Fruit fly (Drosophila melanogaster): Measurements from ENCODE around the gene fzr.

Gene fzr

dm6 chrX:4675054-4675453 lies 4.3 kb downstream of the fzr start:
- peak; percentile 72 for TF ChIP-seq kay (GFP tag; ENCODE audit: borderline replicate concordance)
- peak; percentile 7 for TF ChIP-seq pad (GFP tag; optimal IDR thresholded peaks at IDR 0.05)
- TF ChIP-seq CG11617 (GFP tag; optimal IDR thresholded peaks at IDR 0.05) = no peak
- peak; percentile 99 for TF ChIP-seq tj (GFP tag; optimal IDR thresholded peaks at IDR 0.05)

- TF ChIP-seq CG33017 (tag; optimal IDR thresholded peaks at IDR 0.05) = no peak
- no peak for TF ChIP-seq cic (GFP tag; optimal IDR thresholded peaks at IDR 0.05)
- no peak for TF ChIP-seq CG11617 (GFP tag; optimal IDR thresholded peaks at IDR 0.05)
- TF ChIP-seq pad (GFP tag; optimal IDR thresholded peaks at IDR 0.05) = no peak
- TF ChIP-seq kay (GFP tag; ENCODE audit: borderline replicate concordance) = no peak
- TF ChIP-seq CG7045 (GFP tag; optimal IDR thresholded peaks at IDR 0.05) = no peak
- no peak for TF ChIP-seq CG12768 (GFP tag; optimal IDR thresholded peaks at IDR 0.05)
- no peak for TF ChIP-seq Hr96 (GFP tag; optimal IDR thresholded peaks at IDR 0.05)
Measured at dm6 chrX:4671194-4671626, 8.1 kb downstream of the fzr start.

- TF ChIP-seq pad (GFP tag; optimal IDR thresholded peaks at IDR 0.05) (no peak), kay (GFP tag; ENCODE audit: borderline replicate concordance) (no peak), cic (GFP tag; optimal IDR thresholded peaks at IDR 0.05) (no peak), tj (GFP tag; optimal IDR thresholded peaks at IDR 0.05) (no peak), CG1620 (GFP tag; optimal IDR thresholded peaks at IDR 0.05) (no peak), Crg-1 (GFP tag; optimal IDR thresholded peaks at IDR 0.05) (no peak), Mnt (GFP tag; optimal IDR thresholded peaks at IDR 0.05) (no peak), CG14711 (tag; optimal IDR thresholded peaks at IDR 0.05) (no peak), Hr96 (GFP tag; optimal IDR thresholded peaks at IDR 0.05) (no peak)
Measured at dm6 chrX:4669438-4669837, 9.9 kb downstream of the fzr start.

- TF ChIP-seq CG1620 (GFP tag; optimal IDR thresholded peaks at IDR 0.05) (peak; percentile 87), cic (GFP tag; optimal IDR thresholded peaks at IDR 0.05) (peak; percentile 19), CG11617 (GFP tag; optimal IDR thresholded peaks at IDR 0.05) (peak; percentile 90), CG12768 (GFP tag; optimal IDR thresholded peaks at IDR 0.05) (peak; percentile 93), CG14711 (tag; optimal IDR thresholded peaks at IDR 0.05) (peak; percentile 86), CG7045 (GFP tag; optimal IDR thresholded peaks at IDR 0.05) (peak; percentile 91), CG33017 (tag; optimal IDR thresholded peaks at IDR 0.05) (peak; percentile 83), toe (GFP tag; optimal IDR thresholded peaks at IDR 0.05) (peak; percentile 79), cnc (optimal IDR thresholded peaks at IDR 0.05) (no peak), CG5204 (GFP tag; optimal IDR thresholded peaks at IDR 0.05) (peak; percentile 86), bab1 (GFP tag; optimal IDR thresholded peaks at IDR 0.05) (peak; percentile 95), Mnt (GFP tag; optimal IDR thresholded peaks at IDR 0.05) (peak; percentile 89), CG7101 (tag; optimal IDR thresholded peaks at IDR 0.05) (peak; percentile 92), Clk (GFP tag; optimal IDR thresholded peaks at IDR 0.05) (peak; percentile 86), Crg-1 (GFP tag; optimal IDR thresholded peaks at IDR 0.05) (peak; percentile 78), Hr96 (GFP tag; optimal IDR thresholded peaks at IDR 0.05) (peak; percentile 96), kay (GFP tag; ENCODE audit: borderline replicate concordance) (peak; percentile 60), tj (GFP tag; optimal IDR thresholded peaks at IDR 0.05) (peak; percentile 77), ovo (GFP tag; optimal IDR thresholded peaks at IDR 0.05) (peak; percentile 86), pad (GFP tag; optimal IDR thresholded peaks at IDR 0.05) (peak; percentile 80)
Measured at dm6 chrX:4666650-4667360, 12.5 kb downstream of the fzr start, which contains the start of gene CG3009. TSS of gene CG3009 (minus strand) at chrX:4666700.

dm6 chrX:4664107-4664506 lies 15.2 kb downstream of the fzr start:
- TF ChIP-seq Crg-1 (GFP tag; optimal IDR thresholded peaks at IDR 0.05) (no peak), toe (GFP tag; optimal IDR thresholded peaks at IDR 0.05) (no peak), CG7045 (GFP tag; optimal IDR thresholded peaks at IDR 0.05) (no peak), cnc (optimal IDR thresholded peaks at IDR 0.05) (no peak), CG11617 (GFP tag; optimal IDR thresholded peaks at IDR 0.05) (no peak), CG12768 (GFP tag; optimal IDR thresholded peaks at IDR 0.05) (no peak), CG14711 (tag; optimal IDR thresholded peaks at IDR 0.05) (no peak), pad (GFP tag; optimal IDR thresholded peaks at IDR 0.05) (no peak), CG1620 (GFP tag; optimal IDR thresholded peaks at IDR 0.05) (no peak), CG33017 (tag; optimal IDR thresholded peaks at IDR 0.05) (no peak), tj (GFP tag; optimal IDR thresholded peaks at IDR 0.05) (no peak), CG7101 (tag; optimal IDR thresholded peaks at IDR 0.05) (no peak), Clk (GFP tag; optimal IDR thresholded peaks at IDR 0.05) (no peak), Mnt (GFP tag; optimal IDR thresholded peaks at IDR 0.05) (no peak), bab1 (GFP tag; optimal IDR thresholded peaks at IDR 0.05) (no peak), kay (GFP tag; ENCODE audit: borderline replicate concordance) (no peak), CG5204 (GFP tag; optimal IDR thresholded peaks at IDR 0.05) (no peak), cic (GFP tag; optimal IDR thresholded peaks at IDR 0.05) (no peak)

dm6 chrX:4660642-4661252 lies 18.6 kb downstream of the fzr start:
- TF ChIP-seq CG12768 (GFP tag; optimal IDR thresholded peaks at IDR 0.05) = no peak
- no peak for TF ChIP-seq kay (GFP tag; ENCODE audit: borderline replicate concordance)
- TF ChIP-seq cic (GFP tag; optimal IDR thresholded peaks at IDR 0.05) = no peak
- TF ChIP-seq Hr96 (GFP tag; optimal IDR thresholded peaks at IDR 0.05) = no peak
- TF ChIP-seq CG5204 (GFP tag; optimal IDR thresholded peaks at IDR 0.05) = no peak
- TF ChIP-seq Clk (GFP tag; optimal IDR thresholded peaks at IDR 0.05) = no peak
- TF ChIP-seq CG14711 (tag; optimal IDR thresholded peaks at IDR 0.05) = no peak

Data from whole organism, adult.